Worm (Caenorhabditis elegans) whole organism, late embryonic: Measurements from ENCODE around the gene alx-1.

Experiments used
- C08G9.2 ChIP-seq: sonication (generic microtip); optimal IDR thresholded peaks from 2 replicates; lab custom pipeline; 2016; ENCODE audit warnings: mild to moderate bottlenecking, missing genetic modification characterization, moderate library complexity, missing compliant biosample characterization
- K02D7.2 ChIP-seq: sonication (generic microtip); optimal IDR thresholded peaks from 2 replicates; lab custom pipeline; 2017; ENCODE audit warnings: mild to moderate bottlenecking, missing genetic modification characterization, missing compliant biosample characterization
- K09A11.1 ChIP-seq: sonication (generic microtip); optimal IDR thresholded peaks from 2 replicates; lab custom pipeline; 2017; ENCODE audit warnings: antibody characterized with exemption, mild to moderate bottlenecking, missing genetic modification characterization, missing compliant biosample characterization; ENCODE audit not compliant: insufficient read depth
- T23F11.4 ChIP-seq: fragments of 200-800 bp; sonication (Bioruptor generic); optimal IDR thresholded peaks from 2 replicates; lab custom pipeline; 2018; ENCODE audit warnings: mild to moderate bottlenecking, missing genetic modification characterization, missing compliant biosample characterization
- Y22D7AL.16 ChIP-seq: sonication (generic microtip); optimal IDR thresholded peaks from 2 replicates; lab custom pipeline; 2016; ENCODE audit warnings: missing genetic modification characterization, missing compliant biosample characterization
- ahr-1 ChIP-seq: sonication (generic microtip); optimal IDR thresholded peaks from 2 replicates; lab custom pipeline; 2016; ENCODE audit warnings: missing genetic modification characterization, missing compliant biosample characterization
- ceh-18 ChIP-seq: sonication (generic microtip); optimal IDR thresholded peaks from 2 replicates; lab custom pipeline; 2016; ENCODE audit warnings: missing genetic modification characterization, missing compliant biosample characterization
- ceh-2 ChIP-seq: sonication (generic microtip); optimal IDR thresholded peaks from 2 replicates; lab custom pipeline; 2016; ENCODE audit warnings: missing genotype, missing genetic modification characterization, missing compliant biosample characterization
- ceh-22 ChIP-seq: sonication (generic microtip); optimal IDR thresholded peaks from 2 replicates; lab custom pipeline; 2017; ENCODE audit warnings: missing biosample characterization, missing genetic modification characterization
- ceh-24 ChIP-seq: sonication (generic microtip); optimal IDR thresholded peaks from 2 replicates; lab custom pipeline; 2016; ENCODE audit warnings: mild to moderate bottlenecking, missing genetic modification characterization, missing compliant biosample characterization
- ceh-48 ChIP-seq: sonication (generic microtip); optimal IDR thresholded peaks from 2 replicates; lab custom pipeline; 2016; ENCODE audit warnings: missing genetic modification characterization, inconsistent platforms, missing compliant biosample characterization
- ceh-6 ChIP-seq: fragments of 200-800 bp; sonication (Bioruptor generic); optimal IDR thresholded peaks from 2 replicates; lab custom pipeline; 2018; ENCODE audit warnings: mild to moderate bottlenecking, missing genetic modification characterization, missing compliant biosample characterization
- ceh-9 ChIP-seq: sonication (generic microtip); optimal IDR thresholded peaks from 2 replicates; lab custom pipeline; 2016; ENCODE audit warnings: mild to moderate bottlenecking, missing genetic modification characterization, inconsistent platforms, missing compliant biosample characterization
- dmd-4 ChIP-seq: sonication (generic microtip); optimal IDR thresholded peaks from 2 replicates; lab custom pipeline; 2016; ENCODE audit warnings: borderline replicate concordance, missing genetic modification characterization, missing compliant biosample characterization
- dve-1 ChIP-seq: sonication (generic microtip); optimal IDR thresholded peaks from 2 replicates; lab custom pipeline; 2017; ENCODE audit warnings: antibody characterized with exemption, mild to moderate bottlenecking, missing genetic modification characterization, missing compliant biosample characterization
- elt-2 ChIP-seq: sonication (generic microtip); optimal IDR thresholded peaks from 2 replicates; lab custom pipeline; 2016; ENCODE audit warnings: missing genetic modification reagents, missing genetic modification characterization, missing compliant biosample characterization
- elt-4 ChIP-seq: sonication (generic microtip); optimal IDR thresholded peaks from 2 replicates; lab custom pipeline; 2016; ENCODE audit warnings: missing genetic modification characterization, missing compliant biosample characterization
- ets-4 ChIP-seq: sonication (generic microtip); optimal IDR thresholded peaks from 2 replicates; lab custom pipeline; 2016; ENCODE audit warnings: missing genetic modification characterization, missing compliant biosample characterization
- fax-1 ChIP-seq: sonication (generic microtip); optimal IDR thresholded peaks from 2 replicates; lab custom pipeline; 2016; ENCODE audit warnings: missing genotype, missing genetic modification characterization, missing compliant biosample characterization
- fkh-10 ChIP-seq: fragments of 150-350 bp; optimal IDR thresholded peaks from 2 replicates; lab custom pipeline; 2014; ENCODE audit warnings: missing biosample characterization, missing genetic modification reagents, missing genetic modification characterization
- gmeb-2 ChIP-seq: sonication (generic microtip); optimal IDR thresholded peaks from 2 replicates; lab custom pipeline; 2016; ENCODE audit warnings: missing genetic modification characterization, inconsistent platforms, missing compliant biosample characterization
- hlh-30 ChIP-seq: sonication (generic microtip); optimal IDR thresholded peaks from 2 replicates; lab custom pipeline; 2017; ENCODE audit warnings: antibody characterized with exemption, missing genetic modification characterization, missing compliant biosample characterization; ENCODE audit not compliant: insufficient read depth
- hlh-6 ChIP-seq: sonication (generic microtip); optimal IDR thresholded peaks from 2 replicates; lab custom pipeline; 2016; ENCODE audit warnings: missing genotype, missing genetic modification characterization, missing compliant biosample characterization
- hlh-8 ChIP-seq: sonication (generic microtip); optimal IDR thresholded peaks from 2 replicates; lab custom pipeline; 2016; ENCODE audit warnings: missing genotype, missing genetic modification characterization, missing compliant biosample characterization
- lim-6 ChIP-seq: sonication (generic microtip); optimal IDR thresholded peaks from 2 replicates; lab custom pipeline; 2016; ENCODE audit warnings: missing genetic modification characterization, missing compliant biosample characterization
- lin-11 ChIP-seq: fragments of 200-800 bp; sonication (Bioruptor generic); optimal IDR thresholded peaks from 2 replicates; lab custom pipeline; 2018; ENCODE audit warnings: mild to moderate bottlenecking, missing genetic modification characterization, missing compliant biosample characterization
- madf-2 ChIP-seq: sonication (generic microtip); optimal IDR thresholded peaks from 2 replicates; lab custom pipeline; 2017; ENCODE audit warnings: missing genetic modification characterization, missing compliant biosample characterization
- nfya-1 ChIP-seq: sonication (generic microtip); optimal IDR thresholded peaks from 2 replicates; lab custom pipeline; 2017; ENCODE audit warnings: missing genetic modification characterization, mild to moderate bottlenecking, missing compliant biosample characterization, antibody characterized with exemption, moderate library complexity
- nhr-11 ChIP-seq: fragments of 150-350 bp; optimal IDR thresholded peaks from 2 replicates; lab custom pipeline; 2014; ENCODE audit warnings: missing biosample characterization, missing genetic modification characterization
- nhr-232 ChIP-seq: sonication (generic microtip); optimal IDR thresholded peaks from 2 replicates; lab custom pipeline; 2016; ENCODE audit warnings: missing genetic modification characterization, missing compliant biosample characterization
- npax-4 ChIP-seq: sonication (generic microtip); optimal IDR thresholded peaks from 2 replicates; lab custom pipeline; 2016; ENCODE audit warnings: missing genetic modification characterization, missing compliant biosample characterization
- odd-2 ChIP-seq: sonication (generic microtip); optimal IDR thresholded peaks from 2 replicates; lab custom pipeline; 2017; ENCODE audit warnings: antibody characterized with exemption, mild to moderate bottlenecking, missing genetic modification characterization, missing compliant biosample characterization
- pag-3 ChIP-seq: sonication (generic microtip); optimal IDR thresholded peaks from 2 replicates; lab custom pipeline; 2016; ENCODE audit warnings: missing compliant biosample characterization, missing genetic modification characterization, borderline replicate concordance
- pat-9 ChIP-seq: fragments of 200-800 bp; sonication (Bioruptor generic); optimal IDR thresholded peaks from 2 replicates; lab custom pipeline; 2018; ENCODE audit warnings: mild to moderate bottlenecking, missing genetic modification characterization, moderate library complexity, missing compliant biosample characterization
- pax-1 ChIP-seq: fragments of 150-350 bp; optimal IDR thresholded peaks from 2 replicates; lab custom pipeline; 2014; ENCODE audit warnings: missing biosample characterization, missing genetic modification characterization
- pha-4 ChIP-seq: fragments of 150-350 bp; optimal IDR thresholded peaks from 2 replicates; lab custom pipeline; 2018; ENCODE audit warnings: missing biosample characterization, missing genetic modification reagents, missing genetic modification characterization
- ref-2 ChIP-seq: sonication (generic microtip); optimal IDR thresholded peaks from 2 replicates; lab custom pipeline; 2016; ENCODE audit warnings: missing genetic modification characterization, missing compliant biosample characterization
- sox-4 ChIP-seq: sonication (generic microtip); optimal IDR thresholded peaks from 2 replicates; lab custom pipeline; 2017; ENCODE audit warnings: mild to moderate bottlenecking, missing genetic modification characterization, inconsistent platforms, missing compliant biosample characterization
- syd-9 ChIP-seq: sonication (generic microtip); optimal IDR thresholded peaks from 2 replicates; lab custom pipeline; 2016; ENCODE audit warnings: mild to moderate bottlenecking, missing genetic modification characterization, moderate library complexity, missing compliant biosample characterization
- tbx-2 ChIP-seq: sonication (generic microtip); optimal IDR thresholded peaks from 2 replicates; lab custom pipeline; 2016; ENCODE audit warnings: missing genetic modification characterization, missing compliant biosample characterization
- unc-55 ChIP-seq: sonication (generic microtip); optimal IDR thresholded peaks from 2 replicates; lab custom pipeline; 2017; ENCODE audit warnings: missing biosample characterization, missing genetic modification reagents, missing genetic modification characterization
- ztf-16 ChIP-seq: sonication (generic microtip); optimal IDR thresholded peaks from 2 replicates; lab custom pipeline; 2017; ENCODE audit warnings: missing genetic modification characterization, missing compliant biosample characterization

Gene alx-1

DNA sequence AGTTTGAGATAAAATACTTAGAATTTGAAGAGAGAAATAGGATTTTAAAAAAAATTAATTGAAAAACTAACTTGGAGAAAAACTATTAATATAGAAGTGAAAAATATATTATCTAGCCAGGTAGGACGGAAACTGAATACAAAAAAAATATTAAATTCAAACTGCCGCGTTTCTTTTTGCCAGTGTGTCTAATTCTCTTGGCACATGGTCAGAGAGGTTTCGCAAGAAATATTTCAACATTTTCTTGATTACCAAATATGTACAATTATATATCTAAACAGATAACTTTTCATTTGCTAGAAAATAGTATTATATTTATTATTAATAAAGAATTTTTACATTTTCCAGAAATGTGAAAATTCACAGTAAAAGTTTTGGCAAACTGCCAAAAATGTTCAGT, 44.6 kb upstream of the alx-1 start:
- no peak for TF ChIP-seq tbx-2 (tag; lab: Kevin White, UChicago)

DNA sequence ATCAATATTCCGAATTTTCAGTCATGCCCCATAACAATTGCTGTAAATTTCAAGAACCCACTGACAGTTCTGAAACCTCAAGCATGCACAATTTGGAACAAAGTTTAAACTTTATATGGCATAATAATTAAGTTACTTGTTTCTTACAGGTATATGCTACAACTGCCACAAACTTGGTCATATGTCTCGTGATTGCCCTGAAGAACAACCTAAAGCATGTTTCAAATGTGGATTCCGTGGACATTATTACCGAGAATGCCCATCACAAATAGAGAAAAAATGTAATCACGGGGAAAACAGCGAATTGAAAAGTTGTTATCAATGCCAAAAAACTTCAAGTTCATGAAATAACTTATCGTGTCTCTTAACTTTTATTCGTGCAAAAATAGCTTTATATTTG, 44.2 kb upstream of the alx-1 start:
- TF ChIP-seq fkh-10 (GFP tag; lab: Kevin White, UChicago) = no peak
- TF ChIP-seq K02D7.2 (tag; lab: Kevin White, UChicago) = no peak
- TF ChIP-seq nhr-232 (tag; lab: Kevin White, UChicago) = no peak
- TF ChIP-seq ceh-9 (tag; lab: Kevin White, UChicago) = no peak
- no peak for TF ChIP-seq ceh-6 (GFP tag; lab: Kevin White, UChicago)
- no peak for TF ChIP-seq npax-4 (tag; lab: Kevin White, UChicago)

DNA sequence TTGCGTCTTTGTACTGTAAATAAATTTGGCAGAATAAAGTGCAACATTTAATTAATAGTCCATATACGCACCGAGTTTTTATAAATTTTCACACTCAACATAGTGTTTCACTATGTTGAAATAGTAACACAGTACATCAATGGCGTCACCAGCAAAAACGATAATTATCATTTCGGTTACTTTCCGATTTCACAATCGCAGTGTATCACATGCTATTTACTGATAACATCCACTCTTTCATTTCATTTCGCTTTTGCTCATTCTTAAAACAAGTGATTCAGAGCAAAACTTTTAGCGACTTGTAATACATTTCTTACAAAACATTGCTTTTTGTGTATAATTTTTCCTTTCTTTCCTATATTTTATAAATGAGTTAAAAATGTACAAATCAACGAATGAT, 43.4 kb upstream of the alx-1 start, which contains the start of gene cbp-3:
Gene cbp-3, plus strand, starts transcription at position 272 of the 400 bp plus-strand sequence.
- TF ChIP-seq elt-2 (tag; lab: Kevin White, UChicago) = peak; percentile 28
- no peak for TF ChIP-seq lim-6 (tag; lab: Kevin White, UChicago)
- TF ChIP-seq nfya-1 (tag; lab: Kevin White, UChicago) = no peak

DNA sequence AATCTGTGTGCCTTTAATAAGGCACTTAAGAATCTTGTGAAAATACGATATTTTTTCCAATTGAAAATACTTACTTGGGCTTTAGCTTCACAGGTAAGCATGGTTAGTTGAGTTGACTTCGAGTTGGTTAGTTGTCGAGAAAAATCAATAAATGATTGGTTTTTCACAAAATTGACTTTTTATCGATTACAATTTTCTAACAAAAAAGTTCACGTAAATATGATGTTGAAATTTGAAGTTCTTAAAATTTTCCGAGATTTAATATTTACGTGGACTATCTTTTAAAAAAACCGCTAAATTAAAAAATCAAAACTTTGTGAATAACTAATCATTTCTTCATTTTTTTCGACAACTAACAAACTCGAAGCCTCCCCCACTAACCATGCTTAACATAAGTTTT, 36.4 kb upstream of the alx-1 start, which contains the start of gene F40F12.3:
Gene F40F12.3, minus strand, starts transcription at position 101 of the 400 bp plus-strand sequence.
- TF ChIP-seq ceh-48 = no peak
- TF ChIP-seq ceh-9 (tag; lab: Kevin White, UChicago) = no peak
- TF ChIP-seq ceh-6 (GFP tag; lab: Kevin White, UChicago) = no peak
- TF ChIP-seq ztf-16 = no peak
- no peak for TF ChIP-seq unc-55 (GFP tag; lab: Kevin White, UChicago)
- TF ChIP-seq nhr-232 (tag; lab: Kevin White, UChicago) = no peak
- TF ChIP-seq elt-2 (tag; lab: Kevin White, UChicago) = no peak
- no peak for TF ChIP-seq dmd-4 (tag; lab: Kevin White, UChicago)
- no peak for TF ChIP-seq pha-4

DNA sequence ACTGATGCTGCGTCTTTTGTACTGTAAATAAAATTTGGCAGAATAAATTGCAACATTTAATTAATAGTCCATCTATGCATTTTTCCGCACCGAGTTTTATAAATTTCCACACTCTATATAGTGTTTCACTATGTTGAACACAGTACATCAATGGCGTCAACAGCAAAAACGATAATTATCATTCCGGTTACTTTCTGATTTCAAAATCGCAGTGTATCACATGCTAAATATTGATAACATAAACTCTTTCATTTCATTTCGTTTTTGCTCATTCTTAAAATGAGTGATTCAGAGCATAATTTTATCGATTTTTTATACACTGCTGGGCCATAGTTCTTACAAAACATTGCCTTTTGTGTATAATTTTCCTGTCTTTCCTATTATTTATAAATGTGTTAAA, 34.8 kb upstream of the alx-1 start:
- TF ChIP-seq pag-3 (no peak), pax-1 (tag; lab: Kevin White, UChicago) (no peak), madf-2 (tag; lab: Kevin White, UChicago) (no peak), T23F11.4 (GFP tag; lab: Kevin White, UChicago) (no peak), C08G9.2 (tag; lab: Kevin White, UChicago) (no peak), elt-4 (no peak), gmeb-2 (no peak), nfya-1 (tag; lab: Kevin White, UChicago) (no peak), K09A11.1 (tag; lab: Kevin White, UChicago) (no peak), ets-4 (no peak), pha-4 (no peak), odd-2 (tag; lab: Kevin White, UChicago) (no peak), ceh-18 (no peak), hlh-8 (tag; lab: Kevin White, UChicago) (no peak), syd-9 (tag; lab: Kevin White, UChicago) (no peak), elt-2 (tag; lab: Kevin White, UChicago) (no peak), ref-2 (tag; lab: Kevin White, UChicago) (no peak), ahr-1 (tag; lab: Kevin White, UChicago) (no peak), ceh-6 (GFP tag; lab: Kevin White, UChicago) (no peak), hlh-6 (tag; lab: Kevin White, UChicago) (no peak)
- TF ChIP-seq, all 69 proteins: peak for 0

DNA sequence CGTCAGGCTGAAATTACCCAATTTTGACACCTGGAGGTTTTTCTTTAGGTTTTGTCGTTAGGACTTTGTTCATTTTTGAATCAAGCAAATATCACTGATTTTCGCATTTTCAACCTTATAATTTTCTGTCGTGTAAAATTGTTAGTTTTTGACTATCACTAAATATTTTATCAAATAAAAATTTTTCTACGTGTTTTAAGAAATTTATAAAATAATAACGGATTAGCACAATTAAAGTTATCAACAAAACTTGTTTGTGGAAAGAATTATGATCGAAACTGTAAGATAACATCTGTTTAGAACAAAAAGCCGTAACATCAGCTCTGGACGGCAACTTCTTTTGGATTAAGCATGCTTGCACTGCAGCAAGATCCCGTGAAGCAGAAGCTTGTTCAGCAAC, 34.3 kb upstream of the alx-1 start, which contains the start of gene cbp-2:
Gene cbp-2, plus strand, starts transcription at position 301 of the 400 bp plus-strand sequence.
- no peak for TF ChIP-seq lin-11 (tag; lab: Kevin White, UChicago)
- TF ChIP-seq gmeb-2 = no peak
- no peak for TF ChIP-seq pha-4
- no peak for TF ChIP-seq syd-9 (tag; lab: Kevin White, UChicago)
- TF ChIP-seq nfya-1 (tag; lab: Kevin White, UChicago) = no peak
- no peak for TF ChIP-seq fax-1 (tag; lab: Kevin White, UChicago)
- no peak for TF ChIP-seq Y22D7AL.16 (tag; lab: Kevin White, UChicago)
- no peak for TF ChIP-seq ceh-24
- TF ChIP-seq ceh-18 = no peak
- no peak for TF ChIP-seq ceh-22 (tag; lab: Kevin White, UChicago)
- TF ChIP-seq nhr-11 (tag; lab: Kevin White, UChicago) = no peak
- no peak for TF ChIP-seq pat-9 (tag; lab: Kevin White, UChicago)
- no peak for TF ChIP-seq sox-4
- no peak for TF ChIP-seq madf-2 (tag; lab: Kevin White, UChicago)
- no peak for TF ChIP-seq odd-2 (tag; lab: Kevin White, UChicago)
- TF ChIP-seq ceh-2 (tag; lab: Kevin White, UChicago) = no peak
- no peak for TF ChIP-seq npax-4 (tag; lab: Kevin White, UChicago)
- TF ChIP-seq dve-1 (tag; lab: Kevin White, UChicago) = no peak
- TF ChIP-seq ceh-6 (GFP tag; lab: Kevin White, UChicago) = no peak
- no peak for TF ChIP-seq hlh-30 (tag; lab: Kevin White, UChicago)
